Fruit fly (Drosophila melanogaster): ENCODE measurements around the gene CG15317.

The CG15317 gene

DNA sequence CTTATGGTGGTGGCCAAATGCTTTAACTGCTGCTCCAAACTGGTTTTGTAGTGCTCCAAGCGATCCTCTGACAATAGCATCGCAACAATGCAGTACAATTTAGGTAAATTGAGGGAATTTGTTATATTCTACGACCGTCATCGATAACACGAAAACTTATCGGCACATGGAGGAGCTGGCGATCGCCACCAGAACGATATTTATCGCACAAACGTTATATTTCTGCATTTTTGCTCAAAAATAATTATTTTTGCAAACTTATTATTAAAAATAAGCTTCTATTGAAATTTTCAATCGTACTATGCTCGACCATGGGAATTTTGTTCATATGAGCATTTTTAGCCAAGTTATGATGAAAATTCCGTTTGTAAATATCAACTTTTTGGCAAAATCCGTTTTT lies at the start of gene CG15317:
Gene CG15317 (minus strand): TSS at position 148 of the 400 bp plus-strand sequence.
- TF ChIP-seq chinmo (GFP tag; IDR thresholded peaks at IDR 0.05; ENCODE audit: partially characterized antibody) (peak; percentile 57; the same call in 1 of the 4 replicates), CG7963 (GFP tag; IDR thresholded peaks at IDR 0.05; ENCODE audit: partially characterized antibody) (peak; percentile 60; the same call in 1 of the 3 replicates), toy (GFP tag; IDR thresholded peaks at IDR 0.05) (no peak), wor (GFP tag; IDR thresholded peaks at IDR 0.05) (no peak), scrt (GFP tag; optimal IDR thresholded peaks at IDR 0.05) (no peak), Spps (tag; optimal IDR thresholded peaks at IDR 0.05) (no peak), tna (GFP tag; IDR thresholded peaks at IDR 0.05; ENCODE audit: partially characterized antibody) (peak; percentile 75), ranshi (GFP tag; IDR thresholded peaks at IDR 0.05) (no peak), tio (GFP tag; optimal IDR thresholded peaks at IDR 0.05) (no peak), prd (optimal IDR thresholded peaks at IDR 0.05) (no peak), prd (GFP tag; IDR thresholded peaks at IDR 0.05) (no peak), Bgb (GFP tag; IDR thresholded peaks at IDR 0.05; ENCODE audit: partially characterized antibody) (peak; percentile 80), CG14014 (GFP tag; IDR thresholded peaks at IDR 0.05) (no peak), CG14965 (GFP tag; optimal IDR thresholded peaks at IDR 0.05; ENCODE audit: borderline replicate concordance) (no peak), Fer2 (tag; optimal IDR thresholded peaks at IDR 0.05) (no peak), CG10267 (tag; optimal IDR thresholded peaks at IDR 0.05) (no peak), CG10366 (GFP tag; IDR thresholded peaks at IDR 0.05) (no peak), Opbp (GFP tag; IDR thresholded peaks at IDR 0.05; ENCODE audit: partially characterized antibody) (peak; percentile 78; the same call in 2 of the 3 replicates), gem (tag; optimal IDR thresholded peaks at IDR 0.05) (no peak), Rfx (GFP tag; IDR thresholded peaks at IDR 0.05) (peak; percentile 27; the same call in 1 of the 2 replicates), CG14860 (GFP tag; IDR thresholded peaks at IDR 0.05; ENCODE audit: partially characterized antibody) (peak; percentile 66; the same call in 2 of the 3 replicates), CG2129 (GFP tag; IDR thresholded peaks at IDR 0.05; ENCODE audit: partially characterized antibody) (peak; percentile 53), CG9437 (GFP tag; optimal IDR thresholded peaks at IDR 0.05) (no peak), HLH4C (GFP tag; IDR thresholded peaks at IDR 0.05; ENCODE audit: partially characterized antibody) (peak; percentile 82), Gug (GFP tag; IDR thresholded peaks at IDR 0.05) (no peak), amos (GFP tag; IDR thresholded peaks at IDR 0.05; ENCODE audit: partially characterized antibody) (peak; percentile 82), pzg (GFP tag; optimal IDR thresholded peaks at IDR 0.05) (peak; percentile 27), bbx (GFP tag; IDR thresholded peaks at IDR 0.05; ENCODE audit: partially characterized antibody) (peak; percentile 77), slbo (GFP tag; IDR thresholded peaks at IDR 0.05) (peak; percentile 46; the same call in 1 of the 2 replicates), cg (GFP tag; optimal IDR thresholded peaks at IDR 0.05) (no peak), Dll (GFP tag; IDR thresholded peaks at IDR 0.05; ENCODE audit: partially characterized antibody) (peak; percentile 79), CG3847 (GFP tag; IDR thresholded peaks at IDR 0.05) (0 out of 2 replicates have a peak, but pooled peaks have one; percentile 9), H15 (GFP tag; IDR thresholded peaks at IDR 0.05) (no peak), lilli (GFP tag; optimal IDR thresholded peaks at IDR 0.05) (no peak), CG13424 (tag; optimal IDR thresholded peaks at IDR 0.05) (no peak), Doc2 (GFP tag; IDR thresholded peaks at IDR 0.05) (no peak), CG31365 (tag; optimal IDR thresholded peaks at IDR 0.05) (no peak), Scr (GFP tag; IDR thresholded peaks at IDR 0.05; ENCODE audit: partially characterized antibody) (peak; percentile 80), sens (GFP tag) (peak; percentile 62), nerfin-2 (GFP tag; IDR thresholded peaks at IDR 0.05; ENCODE audit: partially characterized antibody) (peak; percentile 77), dmrt99B (tag; optimal IDR thresholded peaks at IDR 0.05) (no peak), cwo (GFP tag; optimal IDR thresholded peaks at IDR 0.05) (no peak), sqz (GFP tag; optimal IDR thresholded peaks at IDR 0.05) (no peak), CG6765 (GFP tag; optimal IDR thresholded peaks at IDR 0.05) (no peak), MBD-R2 (GFP tag; IDR thresholded peaks at IDR 0.05) (peak; percentile 64), CG8089 (GFP tag; optimal IDR thresholded peaks at IDR 0.05) (no peak), sna (GFP tag; IDR thresholded peaks at IDR 0.05; ENCODE audit: partially characterized antibody) (0 out of 2 replicates have a peak, but pooled peaks have one; percentile 41), CrebB (tag; optimal IDR thresholded peaks at IDR 0.05) (no peak), CG16813 (GFP tag; IDR thresholded peaks at IDR 0.05; ENCODE audit: partially characterized antibody) (peak; percentile 78)

All from whole organism, embryonic.